Worm (Caenorhabditis elegans): ENCODE measurements around the gene Y39A3A.3.

- TF ChIP-seq tra-4 (tag; optimal IDR thresholded peaks at IDR 0.05) = no peak
- TF ChIP-seq pes-1 (GFP tag; IDR thresholded peaks at IDR 0.05) = no peak
- TF ChIP-seq F13C5.2 (tag; optimal IDR thresholded peaks at IDR 0.05) = no peak
- TF ChIP-seq ama-1 (optimal IDR thresholded peaks at IDR 0.05) = no peak
- TF ChIP-seq B0310.2 (tag; optimal IDR thresholded peaks at IDR 0.05) = no peak
- TF ChIP-seq flt-1 (GFP tag; IDR thresholded peaks at IDR 0.05) = no peak
- TF ChIP-seq ets-7 (tag; optimal IDR thresholded peaks at IDR 0.05) = no peak
- no peak for TF ChIP-seq scrt-1 (GFP tag; IDR thresholded peaks at IDR 0.05)
- no peak for TF ChIP-seq hmg-4 (GFP tag; optimal IDR thresholded peaks at IDR 0.05)
- TF ChIP-seq sea-1 (GFP tag; conservative IDR thresholded peaks at IDR 0.05) = no peak
- TF ChIP-seq tbx-37 (GFP tag; conservative IDR thresholded peaks at IDR 0.05) = no peak
These were observed 36.4 kb downstream of the Y39A3A.3 start for ce11 chrIII:2031746-2032145.
